Worm (Caenorhabditis elegans): ENCODE measurements around the gene bar-1.

DNA sequence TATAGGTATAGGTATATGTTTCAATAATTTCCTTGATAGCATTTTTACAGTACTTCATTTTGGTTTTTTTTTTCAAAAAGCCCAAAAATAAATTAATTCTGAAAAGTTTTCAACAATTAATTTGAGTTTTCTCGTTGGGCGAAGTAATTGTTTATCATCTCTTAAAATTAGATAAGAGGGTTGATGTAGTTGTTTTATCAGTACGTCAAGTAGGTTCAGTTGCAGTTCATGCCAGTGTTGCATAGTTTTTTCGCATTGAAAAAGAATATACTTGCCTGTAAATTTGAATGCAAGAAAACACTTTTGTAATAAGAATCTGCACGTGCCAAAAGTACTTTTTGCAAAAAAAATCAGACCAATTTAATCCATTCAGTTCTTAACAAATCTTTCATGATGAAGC is 45.2 kb downstream of the bar-1 start:
- no peak for TF ChIP-seq nhr-120 (GFP tag; IDR thresholded peaks at IDR 0.05)
- no peak for TF ChIP-seq lsy-27 (tag; optimal IDR thresholded peaks at IDR 0.05; ENCODE audit: borderline replicate concordance, insufficient read depth)
- no peak for TF ChIP-seq mxl-1 (tag; optimal IDR thresholded peaks at IDR 0.05)

Measured in whole organism, young adult.